Worm (Caenorhabditis elegans) whole organism, L2 larva: Measurements from ENCODE around the gene cutl-27.
A peak's percentile ranks its signal among the peaks of the same experiment; 100 is the strongest.

Experiments
- C34F6.9 ChIP-seq: fragments of 150-350 bp; optimal IDR thresholded peaks from 2 replicates; lab custom pipeline; 2014; ENCODE audit warnings: missing biosample characterization, missing genetic modification characterization
- F13H6.1 ChIP-seq: sonication (generic microtip); optimal IDR thresholded peaks from 2 replicates; lab custom pipeline; 2016; ENCODE audit warnings: missing genetic modification characterization, missing compliant biosample characterization
- R02D3.7 ChIP-seq: fragments of 150-350 bp; optimal IDR thresholded peaks from 2 replicates; lab custom pipeline; 2014; ENCODE audit warnings: missing biosample characterization, missing genetic modification characterization
- Y55F3AM.14 ChIP-seq: fragments of 200-800 bp; sonication (Bioruptor generic); optimal IDR thresholded peaks from 2 replicates; lab custom pipeline; 2018; ENCODE audit warnings: mild to moderate bottlenecking, missing genetic modification characterization, missing compliant biosample characterization
- alr-1 ChIP-seq: fragments of 150-350 bp; optimal IDR thresholded peaks from 2 replicates; lab custom pipeline; 2014; ENCODE audit warnings: missing biosample characterization, missing genetic modification characterization
- aly-2 ChIP-seq: fragments of 150-350 bp; optimal IDR thresholded peaks from 2 replicates; lab custom pipeline; 2014; ENCODE audit warnings: missing biosample characterization, missing genetic modification characterization
- ama-1 ChIP-seq: fragments of 150-350 bp; optimal IDR thresholded peaks from 2 replicates; lab custom pipeline; 2018; ENCODE audit warnings: inconsistent platforms
- blmp-1 ChIP-seq: sonication (generic microtip); optimal IDR thresholded peaks from 2 replicates; lab custom pipeline; 2017; ENCODE audit warnings: missing genetic modification characterization, mild to moderate bottlenecking, missing compliant biosample characterization, antibody characterized with exemption, moderate library complexity; ENCODE audit not compliant: insufficient read depth
- ceh-82 ChIP-seq: fragments of 150-350 bp; optimal IDR thresholded peaks from 2 replicates; lab custom pipeline; 2014; ENCODE audit warnings: missing biosample characterization, missing genetic modification characterization
- crh-2 ChIP-seq: sonication (generic microtip); optimal IDR thresholded peaks from 2 replicates; lab custom pipeline; 2017; ENCODE audit warnings: missing biosample characterization, missing genetic modification characterization
- dmd-4 ChIP-seq: sonication (generic microtip); optimal IDR thresholded peaks from 2 replicates; lab custom pipeline; 2017; ENCODE audit warnings: missing biosample characterization, missing genetic modification characterization
- egl-27 ChIP-seq: sonication (generic microtip); optimal IDR thresholded peaks from 3 replicates; lab custom pipeline; 2017; ENCODE audit warnings: missing biosample characterization, missing genetic modification reagents, missing genetic modification characterization
- elt-1 ChIP-seq: fragments of 150-350 bp; optimal IDR thresholded peaks from 2 replicates; lab custom pipeline; 2014; ENCODE audit warnings: missing biosample characterization, missing genetic modification characterization
- elt-3 ChIP-seq: sonication (generic microtip); optimal IDR thresholded peaks from 2 replicates; lab custom pipeline; 2017; ENCODE audit warnings: missing biosample characterization, missing genetic modification characterization
- gmeb-1 ChIP-seq: fragments of 150-350 bp; optimal IDR thresholded peaks from 2 replicates; lab custom pipeline; 2014; ENCODE audit warnings: missing biosample characterization, missing genetic modification characterization
- lin-39 ChIP-seq: fragments of 150-350 bp; optimal IDR thresholded peaks from 2 replicates; lab custom pipeline; 2014; ENCODE audit warnings: missing biosample characterization, missing genetic modification reagents, missing genetic modification characterization
- lsy-2 ChIP-seq, 2 experiments: fragments of 150-350 bp in 1 of 2; sonication (generic microtip) in 1 of 2; optimal IDR thresholded peaks; 2 replicates each; lab custom pipeline; 2014 to 2017; ENCODE audit warnings: missing biosample characterization in 2 of 2, missing genetic modification characterization in 2 of 2
- mbf-1 ChIP-seq: sonication (generic microtip); optimal IDR thresholded peaks from 2 replicates; lab custom pipeline; 2017; ENCODE audit warnings: missing biosample characterization, missing genetic modification characterization
- mdl-1 ChIP-seq, 2 experiments: fragments of 150-350 bp in 1 of 2; sonication (generic microtip) in 1 of 2; optimal IDR thresholded peaks; 2 replicates each; lab custom pipeline; 2017; ENCODE audit warnings: missing biosample characterization in 2 of 2, missing genetic modification characterization in 2 of 2
- nhr-129 ChIP-seq: fragments of 150-350 bp; optimal IDR thresholded peaks from 2 replicates; lab custom pipeline; 2014; ENCODE audit warnings: missing biosample characterization, missing genetic modification characterization
- nhr-21 ChIP-seq: fragments of 150-350 bp; optimal IDR thresholded peaks from 2 replicates; lab custom pipeline; 2014; ENCODE audit warnings: missing biosample characterization, missing genetic modification characterization
- nhr-23 ChIP-seq: fragments of 150-350 bp; optimal IDR thresholded peaks from 2 replicates; lab custom pipeline; 2014; ENCODE audit warnings: missing biosample characterization, missing genetic modification reagents, missing genetic modification characterization
- nhr-25 ChIP-seq: fragments of 150-350 bp; sonication (generic microtip); optimal IDR thresholded peaks from 3 replicates; lab custom pipeline; 2014; ENCODE audit warnings: missing biosample characterization, missing genetic modification characterization
- nhr-6 ChIP-seq: fragments of 150-350 bp; optimal IDR thresholded peaks from 2 replicates; lab custom pipeline; 2014; ENCODE audit warnings: missing biosample characterization, missing genetic modification characterization
- nhr-77 ChIP-seq: fragments of 150-350 bp; optimal IDR thresholded peaks from 2 replicates; lab custom pipeline; 2014; ENCODE audit warnings: missing biosample characterization, missing genetic modification characterization
- peb-1 ChIP-seq: fragments of 150-350 bp; optimal IDR thresholded peaks from 2 replicates; lab custom pipeline; 2014; ENCODE audit warnings: missing biosample characterization, missing genetic modification characterization
- sem-4 ChIP-seq: fragments of 150-350 bp; optimal IDR thresholded peaks from 2 replicates; lab custom pipeline; 2014; ENCODE audit warnings: missing biosample characterization, missing genetic modification reagents, missing genetic modification characterization
- sma-3 ChIP-seq: sonication (generic microtip); optimal IDR thresholded peaks from 2 replicates; lab custom pipeline; 2016; ENCODE audit warnings: missing genetic modification reagents, missing genetic modification characterization, missing compliant biosample characterization
- sma-9 ChIP-seq, 2 experiments: fragments of 150-350 bp in 1 of 2; sonication (generic microtip) in 1 of 2; optimal IDR thresholded peaks; 2 replicates each; lab custom pipeline; 2014 to 2016; ENCODE audit warnings: missing genetic modification characterization in 2 of 2, mild to moderate bottlenecking in 1 of 2, missing biosample characterization in 1 of 2, missing compliant biosample characterization in 1 of 2, missing genetic modification reagents in 1 of 2, moderate library complexity in 1 of 2
- unc-39 ChIP-seq: fragments of 150-350 bp; optimal IDR thresholded peaks from 2 replicates; lab custom pipeline; 2014; ENCODE audit warnings: missing biosample characterization, missing genetic modification characterization
- unc-55 ChIP-seq: fragments of 150-350 bp; sonication (generic microtip); optimal IDR thresholded peaks from 3 replicates; lab custom pipeline; 2014; ENCODE audit warnings: missing biosample characterization, missing genetic modification reagents, missing genetic modification characterization
- unc-62 ChIP-seq: fragments of 150-350 bp; optimal IDR thresholded peaks from 2 replicates; lab custom pipeline; 2014; ENCODE audit warnings: missing biosample characterization, missing genetic modification reagents, missing genetic modification characterization
- zag-1 ChIP-seq: fragments of 150-350 bp; optimal IDR thresholded peaks from 2 replicates; lab custom pipeline; 2014; ENCODE audit warnings: missing biosample characterization, missing genetic modification characterization
- ztf-11 ChIP-seq: sonication (generic microtip); optimal IDR thresholded peaks from 2 replicates; lab custom pipeline; 2017; ENCODE audit warnings: missing biosample characterization, missing genetic modification characterization

The cutl-27 gene

DNA sequence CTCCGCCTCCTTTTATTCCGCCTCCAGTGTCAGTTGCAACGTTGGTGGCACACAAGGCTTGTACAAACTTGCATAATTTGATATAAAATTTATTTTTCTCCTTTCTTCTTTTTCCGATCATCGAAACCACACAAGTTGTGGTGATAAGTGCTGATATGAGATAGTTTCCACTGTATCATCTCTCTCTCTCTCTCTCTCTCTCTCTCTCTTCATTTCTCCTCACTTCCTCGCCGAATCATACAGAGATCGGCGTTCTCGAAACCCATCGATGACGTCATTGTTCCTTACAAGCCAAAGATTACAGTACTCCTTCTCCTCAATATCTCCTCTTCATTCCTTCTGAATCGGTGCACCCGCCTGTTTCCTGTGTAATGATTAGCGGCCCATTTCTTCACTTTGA lies 21.0 kb downstream of the cutl-27 start, which contains the start of gene nhr-43 (continued):
- TF ChIP-seq nhr-23 (tag; lab: Kevin White, UChicago) (no peak), alr-1 (tag; lab: Kevin White, UChicago) (no peak), mdl-1 (tag; optimal IDR thresholded peaks at IDR 0.05; lab: Kevin White, UChicago) (no peak), elt-3 (tag; lab: Kevin White, UChicago) (no peak), R02D3.7 (tag; lab: Kevin White, UChicago) (no peak), elt-1 (tag; lab: Kevin White, UChicago) (no peak), nhr-77 (no peak), dmd-4 (tag; lab: Kevin White, UChicago) (no peak), ama-1 (lab: Kevin White, UChicago) (no peak), peb-1 (no peak), gmeb-1 (tag; lab: Kevin White, UChicago) (no peak), ztf-11 (no peak), egl-27 (tag; lab: Kevin White, UChicago) (peak; percentile 31), unc-62 (GFP tag; lab: Kevin White, UChicago) (no peak), ceh-82 (no peak), C34F6.9 (tag; lab: Kevin White, UChicago) (no peak), nhr-25 (tag; lab: Kevin White, UChicago) (peak; percentile 38), sma-9 (GFP tag; optimal IDR thresholded peaks at IDR 0.05; lab: Kevin White, UChicago) (peak; percentile 76), sma-9 (tag; optimal IDR thresholded peaks at IDR 0.05; lab: Kevin White, UChicago) (no peak)

DNA sequence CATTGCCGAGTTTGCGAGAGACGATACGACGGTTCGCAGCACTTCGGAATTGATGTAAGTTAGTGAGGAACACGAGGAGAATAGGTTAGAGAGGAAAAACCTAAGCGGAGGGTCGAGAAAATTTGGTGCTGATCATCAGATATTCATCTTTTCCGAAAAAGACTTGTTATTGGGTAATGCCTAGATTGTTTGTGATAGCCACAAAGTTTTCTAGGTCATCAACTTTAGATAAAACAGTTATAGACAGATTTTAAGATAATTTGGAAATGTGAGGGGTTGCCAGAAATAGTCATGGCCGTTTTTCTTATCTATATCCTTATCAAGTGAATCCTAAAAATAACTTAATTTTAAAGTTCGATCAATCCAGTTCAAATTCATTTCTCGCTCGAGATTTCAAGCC lies 22.1 kb downstream of the cutl-27 start:
- TF ChIP-seq aly-2 (no peak), zag-1 (tag; lab: Kevin White, UChicago) (no peak), lsy-2 (tag; optimal IDR thresholded peaks at IDR 0.05; lab: Kevin White, UChicago) (no peak), elt-1 (tag; lab: Kevin White, UChicago) (peak; percentile 90), elt-3 (tag; lab: Kevin White, UChicago) (no peak), dmd-4 (tag; lab: Kevin White, UChicago) (no peak), sma-9 (GFP tag; optimal IDR thresholded peaks at IDR 0.05; lab: Kevin White, UChicago) (peak; percentile 70), sma-9 (tag; optimal IDR thresholded peaks at IDR 0.05; lab: Kevin White, UChicago) (no peak), nhr-25 (tag; lab: Kevin White, UChicago) (no peak), nhr-23 (tag; lab: Kevin White, UChicago) (no peak), Y55F3AM.14 (no peak), unc-55 (GFP tag; lab: Kevin White, UChicago) (no peak)

DNA sequence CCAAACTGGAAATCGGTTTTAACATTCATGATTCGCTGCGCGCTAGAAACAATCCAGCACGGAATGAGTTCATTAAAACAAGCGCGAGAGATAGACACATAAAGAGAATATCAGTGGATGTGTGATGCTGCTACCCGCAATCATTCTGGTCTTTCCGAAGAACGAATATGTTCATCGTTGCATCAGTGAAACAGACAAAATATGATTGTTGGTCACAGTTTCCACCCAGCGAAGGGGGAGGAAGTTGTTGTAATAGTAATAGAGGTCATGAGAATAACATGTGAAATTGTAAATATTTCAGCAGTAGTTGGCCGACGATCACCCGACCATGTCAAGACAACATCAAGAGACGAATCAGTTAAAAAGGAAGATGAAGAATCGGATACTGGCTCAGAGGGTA lies 22.9 kb downstream of the cutl-27 start:
- TF ChIP-seq gmeb-1 (tag; lab: Kevin White, UChicago) = no peak
- no peak for TF ChIP-seq ztf-11
- TF ChIP-seq unc-62 (GFP tag; lab: Kevin White, UChicago) = no peak
- TF ChIP-seq mbf-1 (tag; lab: Kevin White, UChicago) = no peak
- TF ChIP-seq blmp-1 = peak; percentile 27
- peak; percentile 12 for TF ChIP-seq sma-3 (GFP tag; lab: Kevin White, UChicago)
- peak; percentile 51 for TF ChIP-seq nhr-25 (tag; lab: Kevin White, UChicago)
- no peak for TF ChIP-seq ama-1 (lab: Kevin White, UChicago)
- TF ChIP-seq elt-3 (tag; lab: Kevin White, UChicago) = no peak
- no peak for TF ChIP-seq zag-1 (tag; lab: Kevin White, UChicago)
- no peak for TF ChIP-seq unc-55 (GFP tag; lab: Kevin White, UChicago)
- TF ChIP-seq dmd-4 (tag; lab: Kevin White, UChicago) = no peak
- no peak for TF ChIP-seq unc-39 (tag; lab: Kevin White, UChicago)
- no peak for TF ChIP-seq lin-39
- TF ChIP-seq egl-27 (tag; lab: Kevin White, UChicago) = peak; percentile 10
- no peak for TF ChIP-seq nhr-21 (tag; lab: Kevin White, UChicago)
- no peak for TF ChIP-seq nhr-6 (tag; lab: Kevin White, UChicago)
- TF ChIP-seq nhr-129 (tag; lab: Kevin White, UChicago) = no peak
- TF ChIP-seq sem-4 (tag; lab: Kevin White, UChicago) = no peak
- no peak for TF ChIP-seq crh-2 (tag; lab: Kevin White, UChicago)
- no peak for TF ChIP-seq Y55F3AM.14
- no peak for TF ChIP-seq F13H6.1 (tag; lab: Kevin White, UChicago)
- peak; percentile 53 for TF ChIP-seq sma-9 (GFP tag; optimal IDR thresholded peaks at IDR 0.05; lab: Kevin White, UChicago)
- no peak for TF ChIP-seq sma-9 (tag; optimal IDR thresholded peaks at IDR 0.05; lab: Kevin White, UChicago)
- TF ChIP-seq, all 48 proteins: peak for 5

DNA sequence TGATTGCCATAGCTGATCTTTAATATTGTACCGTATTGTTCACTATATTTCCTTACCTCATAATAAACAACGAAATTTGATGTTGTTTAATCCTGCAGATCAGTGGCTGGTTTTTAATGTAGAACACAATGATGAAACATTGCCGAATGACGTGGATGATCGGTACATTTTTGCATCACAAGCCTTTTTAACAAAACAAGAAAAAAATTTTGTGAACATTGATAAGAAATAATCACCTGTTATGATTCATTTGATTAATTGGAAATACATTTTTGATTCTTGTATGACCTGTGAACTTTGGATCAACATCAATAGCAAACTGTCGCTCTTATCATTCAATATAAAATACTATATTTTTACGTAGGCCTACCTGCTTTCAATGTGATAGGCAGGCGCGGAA lies 24.5 kb downstream of the cutl-27 start:
- no peak for TF ChIP-seq elt-3 (tag; lab: Kevin White, UChicago)
- peak; percentile 3 for TF ChIP-seq nhr-25 (tag; lab: Kevin White, UChicago)
